Fruit fly (Drosophila melanogaster) whole organism, embryonic: ENCODE measurements around the gene CG32767.

Experiments
- CG10979 ChIP-seq: fragments of 200-800 bp; sonication (Bioruptor generic); optimal IDR thresholded peaks from 2 replicates; lab custom pipeline; 2018; ENCODE audit warnings: missing biosample characterization, mild to moderate bottlenecking, missing genetic modification characterization, moderate library complexity
- CG11504 ChIP-seq: fragments of 200-800 bp; sonication (Bioruptor generic); optimal IDR thresholded peaks from 3 replicates; lab custom pipeline; 2019; ENCODE audit warnings: missing biosample characterization, mild to moderate bottlenecking, missing genetic modification characterization, moderate library complexity
- CG11696 ChIP-seq: fragments of 200-800 bp; sonication (Bioruptor generic); IDR thresholded peaks from 2 replicates; pipeline ENCODE4 v1.3.6; 2022; ENCODE audit warnings: missing biosample characterization, missing genetic modification characterization
- CG13424 ChIP-seq: fragments of 200-800 bp; sonication (Bioruptor generic); optimal IDR thresholded peaks from 2 replicates; lab custom pipeline; 2019; ENCODE audit warnings: missing biosample characterization, mild to moderate bottlenecking, missing genetic modification characterization, moderate library complexity
- CG13624 ChIP-seq: fragments of 200-800 bp; sonication (Bioruptor generic); optimal IDR thresholded peaks from 2 replicates; lab custom pipeline; 2016; ENCODE audit warnings: missing biosample characterization, missing genetic modification characterization
- CG17568 ChIP-seq: fragments of 200-800 bp; sonication (Bioruptor generic); optimal IDR thresholded peaks from 2 replicates; lab custom pipeline; 2018; ENCODE audit warnings: missing biosample characterization, mild to moderate bottlenecking, missing genetic modification characterization, moderate library complexity
- CG2712 ChIP-seq: fragments of 200-800 bp; optimal IDR thresholded peaks from 3 replicates; lab custom pipeline; 2019; ENCODE audit warnings: missing biosample characterization, mild to moderate bottlenecking, missing genetic modification characterization, moderate library complexity
- CG33557 ChIP-seq: fragments of 200-800 bp; sonication (Bioruptor generic); optimal IDR thresholded peaks from 2 replicates; lab custom pipeline; 2019; ENCODE audit warnings: missing biosample characterization, mild to moderate bottlenecking, missing genetic modification characterization, moderate library complexity
- CG3847 ChIP-seq: fragments of 200-800 bp; sonication (Bioruptor generic); IDR thresholded peaks from 2 replicates; pipeline ENCODE4 v1.3.6; 2022; ENCODE audit warnings: missing biosample characterization, missing genetic modification characterization
- CG42726 ChIP-seq: fragments of 200-800 bp; sonication (Bioruptor generic); IDR thresholded peaks from 2 replicates; pipeline ENCODE4 v1.3.6; 2022; ENCODE audit warnings: missing biosample characterization, missing genetic modification characterization; ENCODE audit not compliant: partially characterized antibody
- CG4617 ChIP-seq: fragments of 200-800 bp; sonication (Bioruptor generic); optimal IDR thresholded peaks from 3 replicates; lab custom pipeline; 2016; ENCODE audit warnings: missing biosample characterization, missing genetic modification characterization, borderline replicate concordance
- CG7839 ChIP-seq: fragments of 200-800 bp; sonication (Bioruptor generic); optimal IDR thresholded peaks from 3 replicates; lab custom pipeline; 2018; ENCODE audit warnings: missing biosample characterization, mild to moderate bottlenecking, missing genetic modification characterization, moderate library complexity
- CG9215 ChIP-seq: fragments of 200-800 bp; sonication (Bioruptor generic); IDR thresholded peaks from 2 replicates; pipeline ENCODE4 v1.3.6; 2022; ENCODE audit warnings: missing biosample characterization, missing genetic modification characterization
- CG9609 ChIP-seq: fragments of 200-800 bp; sonication (Bioruptor generic); optimal IDR thresholded peaks from 3 replicates; lab custom pipeline; 2016; ENCODE audit warnings: missing biosample characterization, missing genetic modification characterization
- CTCF ChIP-seq: fragments of 200-800 bp; sonication (Bioruptor generic); optimal IDR thresholded peaks from 2 replicates; lab custom pipeline; 2017; ENCODE audit warnings: missing biosample characterization, mild to moderate bottlenecking, missing genetic modification characterization, moderate library complexity
- Camta ChIP-seq: fragments of 200-800 bp; sonication (Bioruptor generic); optimal IDR thresholded peaks from 2 replicates; lab custom pipeline; 2016; ENCODE audit warnings: missing biosample characterization, missing genetic modification characterization
- Ets65A ChIP-seq: fragments of 200-800 bp; sonication (Bioruptor generic); peaks from one replicate; lab custom pipeline; 2016; ENCODE audit warnings: missing biosample characterization, missing genetic modification characterization
- Hey ChIP-seq: fragments of 200-800 bp; sonication (Bioruptor generic); optimal IDR thresholded peaks from 3 replicates; lab custom pipeline; 2018; ENCODE audit warnings: missing biosample characterization, mild to moderate bottlenecking, missing genetic modification characterization
- Med ChIP-seq: fragments of 200-800 bp; sonication (Bioruptor generic); peaks from one replicate; lab custom pipeline; 2016; ENCODE audit warnings: missing biosample characterization, missing genetic modification characterization, mild to moderate bottlenecking, inconsistent platforms, moderate library complexity
- Myb ChIP-seq: fragments of 200-800 bp; sonication (Bioruptor generic); optimal IDR thresholded peaks from 2 replicates; lab custom pipeline; 2016; ENCODE audit warnings: missing biosample characterization, missing genetic modification characterization
- NC2α ChIP-seq: fragments of 200-800 bp; sonication (Bioruptor generic); optimal IDR thresholded peaks from 2 replicates; lab custom pipeline; 2016; ENCODE audit warnings: missing biosample characterization, missing genetic modification characterization
- al ChIP-seq: fragments of 200-800 bp; sonication (Bioruptor generic); IDR thresholded peaks from 2 replicates; pipeline ENCODE4 v1.3.6; 2022; ENCODE audit warnings: missing biosample characterization, missing genetic modification characterization
- az2 ChIP-seq: fragments of 200-800 bp; sonication (Bioruptor generic); optimal IDR thresholded peaks from 3 replicates; lab custom pipeline; 2016; ENCODE audit warnings: missing biosample characterization, missing genetic modification characterization
- cg ChIP-seq: fragments of 200-800 bp; sonication (Bioruptor generic); optimal IDR thresholded peaks from 3 replicates; lab custom pipeline; 2019; ENCODE audit warnings: missing biosample characterization, mild to moderate bottlenecking, missing genetic modification characterization, moderate library complexity
- chif ChIP-seq, 2 experiments: fragments of 200-800 bp; sonication (Bioruptor generic); optimal IDR thresholded peaks; 3 replicates each; lab custom pipeline; 2016; ENCODE audit warnings: missing biosample characterization in 2 of 2, missing genetic modification characterization in 2 of 2
- chinmo ChIP-seq: fragments of 200-800 bp; sonication (Bioruptor generic); IDR thresholded peaks from 4 replicates; pipeline ENCODE4 v1.3.6; 2022; ENCODE audit warnings: missing biosample characterization, missing genetic modification characterization; ENCODE audit not compliant: partially characterized antibody
- croc ChIP-seq: fragments of 200-800 bp; sonication (Bioruptor generic); conservative IDR thresholded peaks from 3 replicates; pipeline ENCODE4 v1.3.6; 2022; ENCODE audit warnings: missing biosample characterization, missing genetic modification characterization
- cwo ChIP-seq: fragments of 200-800 bp; sonication (Bioruptor generic); optimal IDR thresholded peaks from 3 replicates; lab custom pipeline; 2017; ENCODE audit warnings: missing biosample characterization, missing genetic modification characterization, mild to moderate bottlenecking, moderate library complexity, missing genetic modification reagents
- dm ChIP-seq: fragments of 200-800 bp; sonication (Bioruptor generic); optimal IDR thresholded peaks from 3 replicates; lab custom pipeline; 2016; ENCODE audit warnings: missing biosample characterization, missing genetic modification characterization
- dpn ChIP-seq, 2 experiments: fragments of 200-800 bp; sonication (Bioruptor generic); optimal IDR thresholded peaks; 3 replicates each; lab custom pipeline; 2016; ENCODE audit warnings: missing biosample characterization in 2 of 2, missing genetic modification characterization in 2 of 2
- dysf ChIP-seq: fragments of 200-800 bp; sonication (Bioruptor generic); IDR thresholded peaks from 3 replicates; pipeline ENCODE4 v1.3.6; 2022; ENCODE audit warnings: missing biosample characterization, missing genetic modification characterization
- esg ChIP-seq: fragments of 200-800 bp; sonication (Bioruptor generic); conservative IDR thresholded peaks from 2 replicates; pipeline ENCODE4 v1.3.6; 2022; ENCODE audit warnings: missing biosample characterization, missing genetic modification characterization
- fd64A ChIP-seq: fragments of 200-800 bp; sonication (Bioruptor generic); optimal IDR thresholded peaks from 3 replicates; lab custom pipeline; 2018; ENCODE audit warnings: missing biosample characterization, mild to moderate bottlenecking, missing genetic modification characterization
- gem ChIP-seq: fragments of 200-800 bp; sonication (Bioruptor generic); optimal IDR thresholded peaks from 2 replicates; lab custom pipeline; 2019; ENCODE audit warnings: missing biosample characterization, mild to moderate bottlenecking, missing genetic modification characterization, moderate library complexity
- gfzf ChIP-seq: fragments of 200-800 bp; sonication (Bioruptor generic); optimal IDR thresholded peaks from 2 replicates; lab custom pipeline; 2016; ENCODE audit warnings: missing biosample characterization, mild to moderate bottlenecking, missing genetic modification characterization, moderate library complexity
- grau ChIP-seq: fragments of 200-800 bp; optimal IDR thresholded peaks from 3 replicates; lab custom pipeline; 2019; ENCODE audit warnings: missing biosample characterization, mild to moderate bottlenecking, missing genetic modification characterization, moderate library complexity
- ind ChIP-seq: fragments of 200-800 bp; sonication (Bioruptor generic); optimal IDR thresholded peaks from 3 replicates; lab custom pipeline; 2016; ENCODE audit warnings: missing biosample characterization, missing genetic modification characterization
- lov ChIP-seq, 2 experiments: fragments of 200-800 bp in 1 of 2; fragments of >200 bp in 1 of 2; sonication (Bioruptor generic) in 1 of 2; IDR thresholded peaks in 1 of 2; optimal IDR thresholded peaks in 1 of 2; 2 replicates in 1 of 2; 3 replicates in 1 of 2; pipeline versions ENCODE4 v1.3.6 to Lab custom; 2017 to 2022; ENCODE audit warnings: missing biosample characterization in 1 of 2, missing genetic modification characterization in 1 of 2
- nerfin-1 ChIP-seq: fragments of 200-800 bp; sonication (Bioruptor generic); optimal IDR thresholded peaks from 3 replicates; lab custom pipeline; 2019; ENCODE audit warnings: missing biosample characterization, mild to moderate bottlenecking, missing genetic modification characterization, moderate library complexity
- phol ChIP-seq: fragments of 200-800 bp; sonication (Bioruptor generic); optimal IDR thresholded peaks from 3 replicates; lab custom pipeline; 2018; ENCODE audit warnings: missing biosample characterization, mild to moderate bottlenecking, missing genetic modification characterization, moderate library complexity
- prd ChIP-seq, 3 experiments: fragments of >200 bp in 2 of 3; fragments of 200-800 bp in 1 of 3; sonication (Bioruptor generic) in 1 of 3; optimal IDR thresholded peaks in 2 of 3; IDR thresholded peaks in 1 of 3; 2 replicates in 2 of 3; 3 replicates in 1 of 3; pipeline versions ENCODE4 v1.3.6 to Lab custom; 2017 to 2022; ENCODE audit warnings: missing biosample characterization in 1 of 3, missing genetic modification characterization in 1 of 3
- ranshi ChIP-seq: fragments of 200-800 bp; sonication (Bioruptor generic); IDR thresholded peaks from 2 replicates; pipeline ENCODE4 v1.3.6; 2022; ENCODE audit warnings: missing biosample characterization, missing genetic modification characterization
- repo ChIP-seq: fragments of 200-800 bp; sonication (Bioruptor generic); optimal IDR thresholded peaks from 2 replicates; lab custom pipeline; 2016; ENCODE audit warnings: missing biosample characterization, missing genetic modification characterization
- sens ChIP-seq: fragments of 200-800 bp; sonication (Bioruptor generic); peaks from one replicate; lab custom pipeline; 2016; ENCODE audit warnings: missing biosample characterization, missing genetic modification characterization
- slbo ChIP-seq: fragments of 200-800 bp; sonication (Bioruptor generic); IDR thresholded peaks from 2 replicates; pipeline ENCODE4 v1.3.6; 2022; ENCODE audit warnings: missing biosample characterization, missing genetic modification characterization
- stc ChIP-seq: fragments of 200-800 bp; sonication (Bioruptor generic); IDR thresholded peaks from 2 replicates; pipeline ENCODE4 v1.3.6; 2022; ENCODE audit warnings: missing biosample characterization, missing genetic modification characterization
- sug ChIP-seq: fragments of 200-800 bp; optimal IDR thresholded peaks from 2 replicates; lab custom pipeline; 2019; ENCODE audit warnings: missing biosample characterization, mild to moderate bottlenecking, missing genetic modification characterization, moderate library complexity

The CG32767 gene

dm6 chrX:5063540-5064308 is 20.8 kb downstream of the CG32767 start:
- TF ChIP-seq chinmo (GFP tag; lab: Robert Waterston, UW): 0 out of 4 replicates have a peak, but pooled peaks have one; percentile 10
- peak; percentile 31 for TF ChIP-seq sens
- peak; percentile 14 for TF ChIP-seq Myb
- TF ChIP-seq CG11696 (GFP tag; lab: Robert Waterston, UW): no peak
- peak; percentile 34 for TF ChIP-seq cg (GFP tag; lab: Kevin White, UChicago)
- peak; percentile 88 for TF ChIP-seq CTCF (GFP tag; lab: Kevin White, UChicago)
- no peak for TF ChIP-seq Med
- TF ChIP-seq fd64A (GFP tag; lab: Kevin White, UChicago): no peak
- TF ChIP-seq, all 482 proteins: peak for 5

- TF ChIP-seq cwo (GFP tag; lab: Kevin White, UChicago): no peak
- no peak for TF ChIP-seq lov (optimal IDR thresholded peaks at IDR 0.05; lab: Kevin White, UChicago)
- TF ChIP-seq lov (GFP tag; IDR thresholded peaks at IDR 0.05; lab: Robert Waterston, UW): no peak
- TF ChIP-seq nerfin-1: no peak
- no peak for TF ChIP-seq CG17568 (GFP tag; lab: Kevin White, UChicago)
- no peak for TF ChIP-seq CG42726 (GFP tag; lab: Robert Waterston, UW)
- TF ChIP-seq CG10979 (tag; lab: Kevin White, UChicago): peak; percentile 13
- TF ChIP-seq repo (GFP tag; lab: Kevin White, UChicago): no peak
- peak; percentile 12 for TF ChIP-seq Ets65A (GFP tag; lab: Kevin White, UChicago)
- TF ChIP-seq Camta (GFP tag; lab: Kevin White, UChicago): peak; percentile 20
- TF ChIP-seq esg (GFP tag; lab: Robert Waterston, UW): peak; percentile 29; the same call in 1 of the 2 replicates
- TF ChIP-seq CG7839 (tag; lab: Kevin White, UChicago): peak; percentile 36
- TF ChIP-seq ind (GFP tag; lab: Kevin White, UChicago): peak; percentile 20
- no peak for TF ChIP-seq croc (GFP tag; lab: Robert Waterston, UW)
- TF ChIP-seq dysf: peak; percentile 25; the same call in 1 of the 3 replicates
- peak in 1 of 2 experiments; percentile 6 for TF ChIP-seq chif (GFP tag; optimal IDR thresholded peaks at IDR 0.05; lab: Kevin White, UChicago)
- peak; percentile 41 for TF ChIP-seq CG13624 (GFP tag; lab: Kevin White, UChicago)
- TF ChIP-seq gfzf (GFP tag; lab: Kevin White, UChicago): no peak
- no peak for TF ChIP-seq prd (optimal IDR thresholded peaks at IDR 0.05; lab: Kevin White, UChicago)
- 0 out of 3 replicates have a peak, but pooled peaks have one; percentile 46 for TF ChIP-seq prd (GFP tag; IDR thresholded peaks at IDR 0.05; lab: Robert Waterston, UW)
- no peak for TF ChIP-seq dm
- peak; percentile 37 for TF ChIP-seq CG2712 (tag; lab: Kevin White, UChicago)
- TF ChIP-seq stc (GFP tag; lab: Robert Waterston, UW): 0 out of 2 replicates have a peak, but pooled peaks have one; percentile 28
- peak; percentile 34 for TF ChIP-seq CG11504
- peak; percentile 41 for TF ChIP-seq grau (tag; lab: Kevin White, UChicago)
- TF ChIP-seq CG33557 (GFP tag; lab: Kevin White, UChicago): no peak
- TF ChIP-seq Hey (tag; lab: Kevin White, UChicago): no peak
- no peak for TF ChIP-seq CG4617
- peak; percentile 6 for TF ChIP-seq az2 (GFP tag; lab: Kevin White, UChicago)
- TF ChIP-seq ranshi (GFP tag; lab: Robert Waterston, UW): peak; percentile 26; the same call in 1 of the 2 replicates
- TF ChIP-seq CG9609 (GFP tag; lab: Kevin White, UChicago): no peak
- TF ChIP-seq CG13424 (tag; lab: Kevin White, UChicago): peak; percentile 8
- peak in 1 of 2 experiments; percentile 27 for TF ChIP-seq dpn (GFP tag; optimal IDR thresholded peaks at IDR 0.05; lab: Kevin White, UChicago)
- TF ChIP-seq sug: no peak
- no peak for TF ChIP-seq NC2α (GFP tag; lab: Kevin White, UChicago)
- TF ChIP-seq gem (tag; lab: Kevin White, UChicago): peak; percentile 56
- 0 out of 2 replicates have a peak, but pooled peaks have one; percentile 23 for TF ChIP-seq al
- TF ChIP-seq CG3847 (GFP tag; lab: Robert Waterston, UW): no peak
- TF ChIP-seq CG9215: 0 out of 2 replicates have a peak, but pooled peaks have one; percentile 16
- TF ChIP-seq phol: peak; percentile 14
- TF ChIP-seq slbo (GFP tag; lab: Robert Waterston, UW): peak; percentile 22; the same call in 1 of the 2 replicates
These were observed 22.6 kb downstream of the CG32767 start for dm6 chrX:5061989-5062388.
